Fruit fly (Drosophila melanogaster) whole organism, embryonic: ENCODE data around the gene Mal-B2.

Source experiments
- Aef1 ChIP-seq: fragments of 200-800 bp; sonication (Bioruptor generic); IDR thresholded peaks from 3 replicates; pipeline ENCODE4 v1.3.6; 2022; ENCODE audit warnings: missing biosample characterization, missing genetic modification characterization
- BEAF-32 ChIP-seq: fragments of 200-800 bp; sonication (Bioruptor generic); optimal IDR thresholded peaks from 3 replicates; lab custom pipeline; 2017; ENCODE audit warnings: missing biosample characterization, missing genetic modification characterization, mild to moderate bottlenecking, moderate library complexity, missing genetic modification reagents
- Blimp-1 ChIP-seq: fragments of 200-800 bp; sonication (Bioruptor generic); optimal IDR thresholded peaks from 3 replicates; lab custom pipeline; 2018; ENCODE audit warnings: missing biosample characterization, missing genetic modification characterization, mild to moderate bottlenecking, moderate library complexity, missing genetic modification reagents
- CG10267 ChIP-seq: fragments of 200-800 bp; sonication (Bioruptor generic); optimal IDR thresholded peaks from 2 replicates; lab custom pipeline; 2018; ENCODE audit warnings: missing biosample characterization, mild to moderate bottlenecking, missing genetic modification characterization, moderate library complexity
- CG10979 ChIP-seq: fragments of 200-800 bp; sonication (Bioruptor generic); optimal IDR thresholded peaks from 2 replicates; lab custom pipeline; 2018; ENCODE audit warnings: missing biosample characterization, mild to moderate bottlenecking, missing genetic modification characterization, moderate library complexity
- CG11093 ChIP-seq: fragments of 200-800 bp; sonication (Bioruptor generic); IDR thresholded peaks from 3 replicates; pipeline ENCODE4 v1.3.6; 2022; ENCODE audit warnings: missing biosample characterization, missing genetic modification characterization
- CG11456 ChIP-seq: fragments of 200-800 bp; sonication (Bioruptor generic); IDR thresholded peaks from 3 replicates; pipeline ENCODE4 v1.3.6; 2022; ENCODE audit warnings: missing biosample characterization, missing genetic modification characterization
- CG12236 ChIP-seq: fragments of 200-800 bp; sonication (Bioruptor generic); optimal IDR thresholded peaks from 2 replicates; lab custom pipeline; 2016; ENCODE audit warnings: missing biosample characterization, missing genetic modification characterization
- CG13287 ChIP-seq: fragments of 200-800 bp; sonication (Bioruptor generic); IDR thresholded peaks from 2 replicates; pipeline ENCODE4 v1.3.6; 2022; ENCODE audit warnings: missing biosample characterization, missing genetic modification characterization; ENCODE audit not compliant: partially characterized antibody
- CG14050 ChIP-seq: fragments of 200-800 bp; sonication (Bioruptor generic); IDR thresholded peaks from 3 replicates; pipeline ENCODE4 v1.3.6; 2022; ENCODE audit warnings: missing biosample characterization, missing genetic modification characterization
- CG14441 ChIP-seq: fragments of 200-800 bp; sonication (Bioruptor generic); IDR thresholded peaks from 2 replicates; pipeline ENCODE4 v1.3.6; 2022; ENCODE audit warnings: missing biosample characterization, missing genetic modification characterization
- CG17568 ChIP-seq: fragments of 200-800 bp; sonication (Bioruptor generic); optimal IDR thresholded peaks from 2 replicates; lab custom pipeline; 2018; ENCODE audit warnings: missing biosample characterization, mild to moderate bottlenecking, missing genetic modification characterization, moderate library complexity
- CG17829 ChIP-seq: fragments of 200-800 bp; optimal IDR thresholded peaks from 2 replicates; lab custom pipeline; 2019; ENCODE audit warnings: missing biosample characterization, mild to moderate bottlenecking, missing genetic modification characterization, moderate library complexity
- CG18476 ChIP-seq: fragments of 200-800 bp; sonication (Bioruptor generic); optimal IDR thresholded peaks from 2 replicates; lab custom pipeline; 2016; ENCODE audit warnings: missing biosample characterization, mild to moderate bottlenecking, missing genetic modification characterization
- CG2199 ChIP-seq: fragments of 200-800 bp; sonication (Bioruptor generic); IDR thresholded peaks from 3 replicates; pipeline ENCODE4 v1.3.6; 2022; ENCODE audit warnings: missing biosample characterization, missing genetic modification characterization
- CG2202 ChIP-seq: fragments of 200-800 bp; sonication (Bioruptor generic); optimal IDR thresholded peaks from 2 replicates; lab custom pipeline; 2018; ENCODE audit warnings: missing biosample characterization, mild to moderate bottlenecking, missing genetic modification characterization
- CG2875 ChIP-seq: fragments of 200-800 bp; sonication (Bioruptor generic); optimal IDR thresholded peaks from 2 replicates; lab custom pipeline; 2017; ENCODE audit warnings: missing biosample characterization, mild to moderate bottlenecking, missing genetic modification characterization, missing genetic modification reagents
- CG31224 ChIP-seq: fragments of 200-800 bp; sonication (Bioruptor generic); IDR thresholded peaks from 2 replicates; pipeline ENCODE4 v1.3.6; 2022; ENCODE audit warnings: missing biosample characterization, missing genetic modification characterization
- CG31388 ChIP-seq: fragments of 200-800 bp; sonication (Bioruptor generic); optimal IDR thresholded peaks from 2 replicates; lab custom pipeline; 2016; ENCODE audit warnings: missing biosample characterization, missing genetic modification characterization
- CG4617 ChIP-seq: fragments of 200-800 bp; sonication (Bioruptor generic); optimal IDR thresholded peaks from 3 replicates; lab custom pipeline; 2016; ENCODE audit warnings: missing biosample characterization, missing genetic modification characterization, borderline replicate concordance
- CG6175 ChIP-seq: fragments of 200-800 bp; sonication (Bioruptor generic); IDR thresholded peaks from 3 replicates; pipeline ENCODE4 v1.3.6; 2022; ENCODE audit warnings: missing biosample characterization, missing genetic modification characterization
- CG8924 ChIP-seq: fragments of 200-800 bp; optimal IDR thresholded peaks from 3 replicates; lab custom pipeline; 2019; ENCODE audit warnings: missing biosample characterization, mild to moderate bottlenecking, missing genetic modification characterization, moderate library complexity
- CG9797 ChIP-seq: fragments of 200-800 bp; sonication (Bioruptor generic); optimal IDR thresholded peaks from 3 replicates; lab custom pipeline; 2018; ENCODE audit warnings: missing biosample characterization, mild to moderate bottlenecking, missing genetic modification characterization
- CTCF ChIP-seq: fragments of 200-800 bp; sonication (Bioruptor generic); optimal IDR thresholded peaks from 2 replicates; lab custom pipeline; 2017; ENCODE audit warnings: missing biosample characterization, mild to moderate bottlenecking, missing genetic modification characterization, moderate library complexity
- Dll ChIP-seq: fragments of 200-800 bp; sonication (Bioruptor generic); IDR thresholded peaks from 4 replicates; pipeline ENCODE4 v1.3.6; 2022; ENCODE audit warnings: missing biosample characterization, missing genetic modification characterization; ENCODE audit not compliant: partially characterized antibody
- Doc3 ChIP-seq: fragments of 200-800 bp; sonication (Bioruptor generic); IDR thresholded peaks from 3 replicates; pipeline ENCODE4 v1.3.6; 2022; ENCODE audit warnings: missing biosample characterization, missing genetic modification characterization; ENCODE audit not compliant: partially characterized antibody
- HmgZ ChIP-seq: fragments of 200-800 bp; sonication (Bioruptor generic); optimal IDR thresholded peaks from 2 replicates; lab custom pipeline; 2018; ENCODE audit warnings: missing biosample characterization, mild to moderate bottlenecking, missing genetic modification characterization
- Rfx ChIP-seq: fragments of 200-800 bp; sonication (Bioruptor generic); IDR thresholded peaks from 2 replicates; pipeline ENCODE4 v1.3.6; 2022; ENCODE audit warnings: missing biosample characterization, missing genetic modification characterization
- ase ChIP-seq: fragments of 200-800 bp; sonication (Bioruptor generic); IDR thresholded peaks from 3 replicates; pipeline ENCODE4 v1.3.6; 2022; ENCODE audit warnings: missing biosample characterization, missing genetic modification characterization
- bigmax ChIP-seq: fragments of 200-800 bp; sonication (Bioruptor generic); optimal IDR thresholded peaks from 2 replicates; lab custom pipeline; 2018; ENCODE audit warnings: missing biosample characterization, mild to moderate bottlenecking, missing genetic modification characterization
- bowl ChIP-seq: fragments of 200-800 bp; sonication (Bioruptor generic); IDR thresholded peaks from 2 replicates; pipeline ENCODE4 v1.3.6; 2022; ENCODE audit warnings: missing biosample characterization, missing genetic modification characterization
- btn ChIP-seq: fragments of 200-800 bp; sonication (Bioruptor generic); optimal IDR thresholded peaks from 2 replicates; lab custom pipeline; 2016; ENCODE audit warnings: missing biosample characterization, missing genetic modification characterization
- chm ChIP-seq: fragments of 200-800 bp; sonication (Bioruptor generic); IDR thresholded peaks from 2 replicates; pipeline ENCODE4 v1.3.6; 2022; ENCODE audit warnings: missing biosample characterization, missing genetic modification characterization
- ems ChIP-seq: fragments of 200-800 bp; sonication (Bioruptor generic); optimal IDR thresholded peaks from 3 replicates; lab custom pipeline; 2016; ENCODE audit warnings: missing biosample characterization, missing genetic modification characterization
- exex ChIP-seq: fragments of 200-800 bp; sonication (Bioruptor generic); optimal IDR thresholded peaks from 4 replicates; lab custom pipeline; 2018; ENCODE audit warnings: missing biosample characterization, mild to moderate bottlenecking, missing genetic modification characterization, moderate library complexity
- fd64A ChIP-seq: fragments of 200-800 bp; sonication (Bioruptor generic); optimal IDR thresholded peaks from 3 replicates; lab custom pipeline; 2018; ENCODE audit warnings: missing biosample characterization, mild to moderate bottlenecking, missing genetic modification characterization
- gsb-n ChIP-seq: fragments of 200-800 bp; sonication (Bioruptor generic); optimal IDR thresholded peaks from 3 replicates; lab custom pipeline; 2018; ENCODE audit warnings: missing biosample characterization, mild to moderate bottlenecking, missing genetic modification characterization
- h ChIP-seq: fragments of >200 bp; optimal IDR thresholded peaks from 2 replicates; lab custom pipeline; 2017
- insv ChIP-seq, 2 experiments: fragments of 200-800 bp; sonication (Bioruptor generic); optimal IDR thresholded peaks; 3 replicates each; lab custom pipeline; 2016 to 2018; ENCODE audit warnings: missing biosample characterization in 2 of 2, missing genetic modification characterization in 2 of 2
- kni ChIP-seq: fragments of 200-800 bp; sonication (Bioruptor generic); optimal IDR thresholded peaks from 3 replicates; lab custom pipeline; 2017; ENCODE audit warnings: mild to moderate bottlenecking, missing biosample characterization, missing genetic modification reagents, missing genetic modification characterization
- knrl ChIP-seq: fragments of 200-800 bp; sonication (Bioruptor generic); IDR thresholded peaks from 3 replicates; pipeline ENCODE4 v1.3.6; 2022; ENCODE audit warnings: missing biosample characterization, missing genetic modification characterization; ENCODE audit not compliant: partially characterized antibody
- lbe ChIP-seq: fragments of 200-800 bp; sonication (Bioruptor generic); optimal IDR thresholded peaks from 2 replicates; lab custom pipeline; 2016; ENCODE audit warnings: missing biosample characterization, mild to moderate bottlenecking, missing genetic modification characterization
- p53 ChIP-seq: fragments of 200-800 bp; sonication (Bioruptor generic); optimal IDR thresholded peaks from 2 replicates; lab custom pipeline; 2016; ENCODE audit warnings: missing biosample characterization, missing genetic modification characterization
- pb ChIP-seq: fragments of 200-800 bp; sonication (Bioruptor generic); optimal IDR thresholded peaks from 3 replicates; lab custom pipeline; 2016; ENCODE audit warnings: missing biosample characterization, missing genetic modification characterization
- pita ChIP-seq: fragments of 200-800 bp; sonication (Bioruptor generic); optimal IDR thresholded peaks from 2 replicates; lab custom pipeline; 2017; ENCODE audit warnings: missing biosample characterization, mild to moderate bottlenecking, missing genetic modification characterization
- pnt ChIP-seq: fragments of 200-800 bp; sonication (Bioruptor generic); optimal IDR thresholded peaks from 3 replicates; lab custom pipeline; 2016; ENCODE audit warnings: missing biosample characterization, missing genetic modification characterization
- scrt ChIP-seq: fragments of 200-800 bp; sonication (Bioruptor generic); optimal IDR thresholded peaks from 2 replicates; lab custom pipeline; 2018; ENCODE audit warnings: missing biosample characterization, mild to moderate bottlenecking, missing genetic modification characterization, moderate library complexity
- sens-2 ChIP-seq: fragments of 200-800 bp; sonication (Bioruptor generic); IDR thresholded peaks from 2 replicates; pipeline ENCODE4 v1.3.6; 2022; ENCODE audit warnings: missing biosample characterization, missing genetic modification characterization
- seq ChIP-seq: fragments of 200-800 bp; sonication (Bioruptor generic); IDR thresholded peaks from 2 replicates; pipeline ENCODE4 v1.3.6; 2022; ENCODE audit warnings: missing biosample characterization, missing genetic modification characterization
- sisA ChIP-seq: fragments of 200-800 bp; sonication (Bioruptor generic); IDR thresholded peaks from 2 replicates; pipeline ENCODE4 v1.3.6; 2022; ENCODE audit warnings: missing biosample characterization, missing genetic modification characterization
- slp2 ChIP-seq: fragments of 200-800 bp; sonication (Bioruptor generic); optimal IDR thresholded peaks from 2 replicates; lab custom pipeline; 2016; ENCODE audit warnings: missing biosample characterization, missing genetic modification characterization
- twi ChIP-seq: fragments of 200-800 bp; optimal IDR thresholded peaks from 2 replicates; lab custom pipeline; 2019; ENCODE audit warnings: missing biosample characterization, mild to moderate bottlenecking, missing genetic modification characterization, moderate library complexity
- zf30C ChIP-seq: fragments of 200-800 bp; sonication (Bioruptor generic); optimal IDR thresholded peaks from 3 replicates; lab custom pipeline; 2018; ENCODE audit warnings: missing biosample characterization, mild to moderate bottlenecking, missing genetic modification characterization

The Mal-B2 gene

DNA sequence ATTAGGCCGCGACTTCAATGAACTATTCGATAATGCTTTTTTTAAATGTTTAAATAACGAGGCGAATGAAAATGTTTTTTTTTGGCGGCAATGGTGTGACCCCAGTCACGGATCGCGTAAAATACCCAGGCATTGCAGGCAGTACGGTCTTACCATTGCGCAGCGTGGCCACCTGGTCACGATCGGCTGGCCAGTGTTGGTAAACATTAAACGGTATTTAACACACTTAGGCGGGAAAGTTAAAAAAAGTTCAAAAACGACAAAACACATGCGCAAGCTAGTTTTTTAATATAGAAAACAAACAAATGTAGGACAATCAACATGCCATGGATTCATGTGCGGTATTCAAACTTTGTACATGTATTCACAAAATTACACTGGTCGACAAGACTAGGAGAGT lies 20.5 kb upstream of the Mal-B2 start, which contains the start of gene esc (continued):
- TF ChIP-seq CG18476 (GFP tag; lab: Kevin White, UChicago) (no peak), HmgZ (tag; lab: Kevin White, UChicago) (peak; percentile 77), lbe (GFP tag; lab: Kevin White, UChicago) (no peak), slp2 (GFP tag; lab: Kevin White, UChicago) (no peak), CG11456 (no peak), CG4617 (peak; percentile 56), Aef1 (GFP tag; lab: Robert Waterston, UW) (no peak), CG2199 (GFP tag; lab: Robert Waterston, UW) (no peak), Rfx (GFP tag; lab: Robert Waterston, UW) (peak; percentile 74), Dll (GFP tag; lab: Robert Waterston, UW) (peak; percentile 16; the same call in 1 of the 4 replicates), seq (GFP tag; lab: Robert Waterston, UW) (no peak), pb (GFP tag; lab: Kevin White, UChicago) (peak; percentile 5), fd64A (GFP tag; lab: Kevin White, UChicago) (no peak), BEAF-32 (GFP tag; lab: Kevin White, UChicago) (peak; percentile 56), pita (GFP tag; lab: Kevin White, UChicago) (no peak), sisA (GFP tag; lab: Robert Waterston, UW) (no peak), kni (GFP tag; lab: Kevin White, UChicago) (no peak), chm (GFP tag; lab: Robert Waterston, UW) (no peak), CG31388 (GFP tag; lab: Kevin White, UChicago) (no peak), knrl (GFP tag; lab: Robert Waterston, UW) (no peak), Doc3 (GFP tag; lab: Robert Waterston, UW) (no peak), h (lab: Kevin White, UChicago) (no peak), CG12236 (GFP tag; lab: Kevin White, UChicago) (no peak), gsb-n (tag; lab: Kevin White, UChicago) (no peak), CG10267 (tag; lab: Kevin White, UChicago) (peak; percentile 97), CG14050 (GFP tag; lab: Robert Waterston, UW) (no peak), zf30C (no peak), bowl (no peak), pnt (no peak), CG2875 (GFP tag; lab: Kevin White, UChicago) (no peak), p53 (GFP tag; lab: Kevin White, UChicago) (peak; percentile 10), ems (GFP tag; lab: Kevin White, UChicago) (peak; percentile 25), CG8924 (tag; lab: Kevin White, UChicago) (no peak), scrt (GFP tag; lab: Kevin White, UChicago) (no peak), sens-2 (GFP tag; lab: Robert Waterston, UW) (no peak), twi (tag; lab: Kevin White, UChicago) (no peak), CG11093 (GFP tag; lab: Robert Waterston, UW) (no peak), CG2202 (tag; lab: Kevin White, UChicago) (no peak), btn (GFP tag; lab: Kevin White, UChicago) (peak; percentile 5), CG31224 (0 out of 2 replicates have a peak, but pooled peaks have one; percentile 9), CG17568 (no peak), CG6175 (GFP tag; lab: Robert Waterston, UW) (no peak), CG17829 (tag; lab: Kevin White, UChicago) (no peak), CTCF (GFP tag; lab: Kevin White, UChicago) (no peak), CG10979 (no peak), exex (tag; lab: Kevin White, UChicago) (no peak), bigmax (GFP tag; lab: Kevin White, UChicago) (no peak), insv (GFP tag; optimal IDR thresholded peaks at IDR 0.05; lab: Kevin White, UChicago) (no peak), ase (GFP tag; lab: Robert Waterston, UW) (no peak), Blimp-1 (GFP tag; lab: Kevin White, UChicago) (no peak), CG13287 (GFP tag; lab: Robert Waterston, UW) (no peak; the same call in 1 of the 2 replicates), CG14441 (GFP tag; lab: Robert Waterston, UW) (no peak), CG9797 (GFP tag; lab: Kevin White, UChicago) (peak; percentile 94)
